Worm (Caenorhabditis elegans) whole organism, mixed stage, embryonic: ENCODE measurements around the gene dnj-16.
A peak's percentile ranks its signal among the peaks of the same experiment; 100 is the strongest.

Experiments used
- M03D4.4 ChIP-seq: sonication (generic microtip); optimal IDR thresholded peaks from 2 replicates; lab custom pipeline; 2017; ENCODE audit warnings: mild to moderate bottlenecking, missing genetic modification characterization, missing compliant biosample characterization
- bed-3 ChIP-seq: fragments of 200-800 bp; sonication (Bioruptor generic); optimal IDR thresholded peaks from 3 replicates; lab custom pipeline; 2018; ENCODE audit warnings: mild to moderate bottlenecking, missing genetic modification characterization, moderate library complexity, missing compliant biosample characterization
- blmp-1 ChIP-seq: fragments of 150-350 bp; optimal IDR thresholded peaks from 2 replicates; lab custom pipeline; 2014; ENCODE audit warnings: missing biosample characterization, missing genetic modification characterization
- ceh-39 ChIP-seq: fragments of 150-350 bp; optimal IDR thresholded peaks from 2 replicates; lab custom pipeline; 2014; ENCODE audit warnings: missing biosample characterization, missing genetic modification characterization
- ceh-43 ChIP-seq: fragments of 200-800 bp; sonication (Bioruptor generic); optimal IDR thresholded peaks from 2 replicates; lab custom pipeline; 2018; ENCODE audit warnings: mild to moderate bottlenecking, missing genetic modification characterization, moderate library complexity, missing compliant biosample characterization
- ceh-83 ChIP-seq: fragments of 200-800 bp; sonication (Bioruptor generic); optimal IDR thresholded peaks from 2 replicates; lab custom pipeline; 2018; ENCODE audit warnings: mild to moderate bottlenecking, missing genetic modification characterization, missing compliant biosample characterization
- ces-1 ChIP-seq: fragments of 150-350 bp; optimal IDR thresholded peaks from 2 replicates; lab custom pipeline; 2014; ENCODE audit warnings: missing biosample characterization, missing genetic modification reagents, missing genetic modification characterization
- drap-1 ChIP-seq: fragments of 200-800 bp; sonication (Bioruptor generic); optimal IDR thresholded peaks from 3 replicates; lab custom pipeline; 2018; ENCODE audit warnings: mild to moderate bottlenecking, missing genetic modification characterization, missing compliant biosample characterization
- elt-1 ChIP-seq: sonication (generic microtip); optimal IDR thresholded peaks from 2 replicates; lab custom pipeline; 2017; ENCODE audit warnings: missing genetic modification characterization, mild to moderate bottlenecking, missing compliant biosample characterization, antibody characterized with exemption, moderate library complexity, borderline replicate concordance; ENCODE audit not compliant: insufficient read depth
- elt-3 ChIP-seq: fragments of 150-350 bp; optimal IDR thresholded peaks from 2 replicates; lab custom pipeline; 2014; ENCODE audit warnings: missing biosample characterization, missing genetic modification characterization
- flh-1 ChIP-seq: fragments of 200-800 bp; sonication (Bioruptor generic); optimal IDR thresholded peaks from 2 replicates; lab custom pipeline; 2018; ENCODE audit warnings: mild to moderate bottlenecking, missing genetic modification characterization, moderate library complexity, missing compliant biosample characterization
- ham-2 ChIP-seq: fragments of 200-800 bp; sonication (Bioruptor generic); optimal IDR thresholded peaks from 2 replicates; lab custom pipeline; 2018; ENCODE audit warnings: mild to moderate bottlenecking, missing genetic modification characterization, missing compliant biosample characterization
- hlh-1 ChIP-seq: fragments of 150-350 bp; optimal IDR thresholded peaks from 2 replicates; lab custom pipeline; 2014; ENCODE audit warnings: missing biosample characterization, missing genetic modification reagents, missing genetic modification characterization
- lin-13 ChIP-seq: fragments of 150-350 bp; optimal IDR thresholded peaks from 2 replicates; lab custom pipeline; 2014; ENCODE audit warnings: missing biosample characterization, missing genetic modification characterization
- lin-32 ChIP-seq: fragments of 200-800 bp; sonication (Bioruptor generic); optimal IDR thresholded peaks from 2 replicates; lab custom pipeline; 2018; ENCODE audit warnings: mild to moderate bottlenecking, missing genetic modification characterization, missing compliant biosample characterization
- lsy-2 ChIP-seq: fragments of 150-350 bp; optimal IDR thresholded peaks from 2 replicates; lab custom pipeline; 2014; ENCODE audit warnings: missing biosample characterization, missing genetic modification characterization
- mep-1 ChIP-seq: fragments of 150-350 bp; optimal IDR thresholded peaks from 2 replicates; lab custom pipeline; 2017; ENCODE audit warnings: missing biosample characterization, missing genetic modification reagents, missing genetic modification characterization, inconsistent platforms
- mls-2 ChIP-seq: sonication (generic microtip); optimal IDR thresholded peaks from 2 replicates; lab custom pipeline; 2016; ENCODE audit warnings: mild to moderate bottlenecking, missing genetic modification characterization, moderate library complexity, missing compliant biosample characterization
- nhr-12 ChIP-seq: fragments of 150-350 bp; optimal IDR thresholded peaks from 2 replicates; lab custom pipeline; 2014; ENCODE audit warnings: missing biosample characterization, missing genetic modification characterization
- nhr-2 ChIP-seq: fragments of 150-350 bp; optimal IDR thresholded peaks from 2 replicates; lab custom pipeline; 2014; ENCODE audit warnings: missing biosample characterization, missing genetic modification characterization
- nhr-237 ChIP-seq: fragments of 150-350 bp; optimal IDR thresholded peaks from 2 replicates; lab custom pipeline; 2014; ENCODE audit warnings: missing biosample characterization, missing genetic modification characterization
- nhr-28 ChIP-seq: fragments of 150-350 bp; optimal IDR thresholded peaks from 2 replicates; lab custom pipeline; 2014; ENCODE audit warnings: missing biosample characterization, missing genetic modification characterization
- nhr-76 ChIP-seq: sonication (generic microtip); optimal IDR thresholded peaks from 2 replicates; lab custom pipeline; 2017; ENCODE audit warnings: missing biosample characterization, missing genetic modification characterization
- pha-4 ChIP-seq: fragments of 150-350 bp; optimal IDR thresholded peaks from 2 replicates; lab custom pipeline; 2018; ENCODE audit warnings: missing biosample characterization, missing genetic modification reagents, missing genetic modification characterization
- snpc-4 ChIP-seq: fragments of 150-350 bp; optimal IDR thresholded peaks from 2 replicates; lab custom pipeline; 2014; ENCODE audit warnings: missing biosample characterization, missing genetic modification characterization
- sptf-1 ChIP-seq: sonication (generic microtip); optimal IDR thresholded peaks from 2 replicates; lab custom pipeline; 2017; ENCODE audit warnings: mild to moderate bottlenecking, missing genetic modification characterization, moderate library complexity, missing compliant biosample characterization
- tbx-8 ChIP-seq: fragments of 200-800 bp; sonication (Bioruptor generic); optimal IDR thresholded peaks from 2 replicates; lab custom pipeline; 2018; ENCODE audit warnings: mild to moderate bottlenecking, missing genetic modification characterization, moderate library complexity, missing compliant biosample characterization
- unc-120 ChIP-seq: sonication (generic microtip); optimal IDR thresholded peaks from 2 replicates; lab custom pipeline; 2017; ENCODE audit warnings: missing genetic modification characterization, missing compliant biosample characterization; ENCODE audit not compliant: poor library complexity, severe bottlenecking
- unc-39 ChIP-seq: fragments of 150-350 bp; optimal IDR thresholded peaks from 2 replicates; lab custom pipeline; 2014; ENCODE audit warnings: missing biosample characterization, missing genetic modification characterization
- unc-62 ChIP-seq: fragments of 150-350 bp; optimal IDR thresholded peaks from 2 replicates; lab custom pipeline; 2014; ENCODE audit warnings: missing biosample characterization, missing genetic modification reagents, missing genetic modification characterization
- zip-8 ChIP-seq: fragments of 150-350 bp; optimal IDR thresholded peaks from 2 replicates; lab custom pipeline; 2014; ENCODE audit warnings: missing biosample characterization, missing genetic modification characterization
- ztf-11 ChIP-seq: fragments of 150-350 bp; optimal IDR thresholded peaks from 2 replicates; lab custom pipeline; 2014; ENCODE audit warnings: missing biosample characterization, missing genetic modification characterization

The dnj-16 gene

ce11 chrIII:4230092-4230491 lies 39.2 kb downstream of the dnj-16 start:
- TF ChIP-seq lsy-2 (tag; lab: Kevin White, UChicago) (peak; percentile 52), nhr-12 (tag; lab: Kevin White, UChicago) (no peak)

ce11 chrIII:4231372-4231771 lies 40.4 kb downstream of the dnj-16 start:
- TF ChIP-seq ham-2 = no peak
- TF ChIP-seq elt-3 (tag; lab: Kevin White, UChicago) = no peak
- no peak for TF ChIP-seq ceh-83 (GFP tag; lab: Kevin White, UChicago)
- TF ChIP-seq ces-1 (GFP tag; lab: Kevin White, UChicago) = no peak
- no peak for TF ChIP-seq unc-62 (GFP tag; lab: Kevin White, UChicago)
- TF ChIP-seq snpc-4 (tag; lab: Kevin White, UChicago) = no peak
- TF ChIP-seq nhr-12 (tag; lab: Kevin White, UChicago) = no peak
- TF ChIP-seq nhr-237 (tag; lab: Kevin White, UChicago) = no peak
- TF ChIP-seq unc-39 (tag; lab: Kevin White, UChicago) = no peak
- TF ChIP-seq ceh-39 (tag; lab: Kevin White, UChicago) = no peak
- no peak for TF ChIP-seq unc-120 (tag; lab: Kevin White, UChicago)
- no peak for TF ChIP-seq bed-3 (GFP tag; lab: Kevin White, UChicago)
- TF ChIP-seq lin-32 (GFP tag; lab: Kevin White, UChicago) = no peak
- TF ChIP-seq lsy-2 (tag; lab: Kevin White, UChicago) = no peak
- TF ChIP-seq, all 35 proteins: peak for 0

DNA sequence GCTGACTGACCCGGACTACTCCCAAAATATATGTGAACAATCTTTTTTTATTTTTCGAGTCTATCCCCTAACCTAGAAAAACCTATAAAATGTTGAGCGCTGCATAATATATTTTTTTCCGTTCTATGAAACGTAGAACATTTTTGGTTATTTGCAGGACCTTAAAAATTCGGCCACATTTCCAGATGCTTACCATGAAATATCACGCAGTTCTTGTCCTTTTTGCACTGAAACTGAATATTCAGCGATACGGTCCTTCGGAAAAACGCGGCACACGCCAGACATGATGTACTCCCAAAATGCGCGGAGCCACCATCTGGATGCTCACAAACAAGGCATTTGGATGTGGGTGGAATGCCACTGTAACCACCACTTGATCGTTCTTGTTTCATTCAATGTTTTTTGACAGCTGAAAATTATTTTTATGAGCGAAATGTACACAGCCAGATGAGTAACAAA lies 41.9 kb downstream of the dnj-16 start, which contains the start of gene nhr-20:
Gene nhr-20 (minus strand): TSS at position 409 of the 459 bp plus-strand sequence.
- no peak for TF ChIP-seq lin-32 (GFP tag; lab: Kevin White, UChicago)
- TF ChIP-seq lsy-2 (tag; lab: Kevin White, UChicago) = no peak
- TF ChIP-seq M03D4.4 = no peak
- TF ChIP-seq hlh-1 (tag; lab: Kevin White, UChicago) = no peak

DNA sequence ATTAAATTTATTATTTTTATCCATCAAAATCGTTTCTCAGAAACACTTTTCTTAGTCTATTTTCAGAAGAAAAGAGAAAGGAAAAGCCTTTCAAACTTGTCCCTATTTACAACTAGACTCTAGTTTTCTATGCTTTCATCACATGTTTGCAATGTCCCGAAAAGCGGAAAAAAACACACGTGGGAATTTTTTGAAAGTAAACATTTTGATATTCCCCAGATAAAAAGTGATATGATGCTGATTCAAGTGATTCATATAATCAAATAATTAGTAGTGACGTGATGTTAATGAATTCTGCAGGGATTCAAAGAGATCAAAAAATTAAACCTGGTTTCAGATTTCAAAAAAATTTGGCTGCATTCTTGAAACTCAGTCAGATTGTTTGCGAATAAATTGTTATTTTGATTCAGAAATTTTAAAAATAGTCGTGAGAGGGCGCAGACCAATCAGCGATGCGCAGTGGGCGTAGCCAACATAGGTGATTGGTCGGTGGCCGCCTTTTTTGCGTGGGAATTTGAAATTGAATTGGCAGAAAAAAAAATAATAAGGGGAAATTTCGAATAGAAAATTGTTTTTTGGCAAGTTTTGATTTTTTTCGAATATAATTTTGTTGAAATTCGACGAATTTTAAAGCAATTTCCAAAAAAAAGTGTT lies 43.8 kb downstream of the dnj-16 start:
- TF ChIP-seq ham-2 = no peak
- no peak for TF ChIP-seq ces-1 (GFP tag; lab: Kevin White, UChicago)
- no peak for TF ChIP-seq nhr-12 (tag; lab: Kevin White, UChicago)
- no peak for TF ChIP-seq zip-8
- no peak for TF ChIP-seq flh-1 (GFP tag; lab: Kevin White, UChicago)
- TF ChIP-seq nhr-28 (tag; lab: Kevin White, UChicago) = no peak
- TF ChIP-seq bed-3 (GFP tag; lab: Kevin White, UChicago) = no peak
- no peak for TF ChIP-seq unc-62 (GFP tag; lab: Kevin White, UChicago)
- no peak for TF ChIP-seq tbx-8 (GFP tag; lab: Kevin White, UChicago)

- TF ChIP-seq nhr-237 (tag; lab: Kevin White, UChicago) (no peak), ztf-11 (no peak), ces-1 (GFP tag; lab: Kevin White, UChicago) (no peak), lin-13 (tag; lab: Kevin White, UChicago) (peak; percentile 32), mep-1 (tag; lab: Kevin White, UChicago) (peak; percentile 22), elt-1 (tag; lab: Kevin White, UChicago) (peak; percentile 38), nhr-76 (tag; lab: Kevin White, UChicago) (no peak), lin-32 (GFP tag; lab: Kevin White, UChicago) (no peak), lsy-2 (tag; lab: Kevin White, UChicago) (no peak), unc-62 (GFP tag; lab: Kevin White, UChicago) (peak; percentile 2), unc-120 (tag; lab: Kevin White, UChicago) (no peak)
- TF ChIP-seq, all 35 proteins: peak for 4
Measured at ce11 chrIII:4236178-4236577, 45.2 kb downstream of the dnj-16 start.

- TF ChIP-seq drap-1 (peak; percentile 25), tbx-8 (GFP tag; lab: Kevin White, UChicago) (no peak), hlh-1 (tag; lab: Kevin White, UChicago) (peak; percentile 40), bed-3 (GFP tag; lab: Kevin White, UChicago) (no peak), unc-120 (tag; lab: Kevin White, UChicago) (peak; percentile 96), unc-62 (GFP tag; lab: Kevin White, UChicago) (peak; percentile 84), mls-2 (peak; percentile 30), pha-4 (peak; percentile 92), nhr-28 (tag; lab: Kevin White, UChicago) (peak; percentile 76), mep-1 (tag; lab: Kevin White, UChicago) (peak; percentile 57), elt-1 (tag; lab: Kevin White, UChicago) (peak; percentile 57), lsy-2 (tag; lab: Kevin White, UChicago) (peak; percentile 25), ceh-43 (no peak), nhr-12 (tag; lab: Kevin White, UChicago) (peak; percentile 94), nhr-237 (tag; lab: Kevin White, UChicago) (peak; percentile 85), blmp-1 (no peak), nhr-2 (tag; lab: Kevin White, UChicago) (no peak), ztf-11 (peak; percentile 27), lin-13 (tag; lab: Kevin White, UChicago) (peak; percentile 35), ham-2 (peak; percentile 77), sptf-1 (peak; percentile 37), zip-8 (peak; percentile 59), ceh-39 (tag; lab: Kevin White, UChicago) (no peak), unc-39 (tag; lab: Kevin White, UChicago) (no peak), ces-1 (GFP tag; lab: Kevin White, UChicago) (peak; percentile 59), lin-32 (GFP tag; lab: Kevin White, UChicago) (no peak), flh-1 (GFP tag; lab: Kevin White, UChicago) (no peak)
Measured at ce11 chrIII:4237660-4238059, 46.7 kb downstream of the dnj-16 start.
